Fruit fly (Drosophila melanogaster) whole organism, wandering third instar larva: Measurements from ENCODE around the gene Mkk4.

Source experiments
- CG32264 ChIP-seq: fragments of 200-800 bp; sonication (Bioruptor generic); optimal IDR thresholded peaks from 2 replicates; lab custom pipeline; 2016; ENCODE audit warnings: missing biosample characterization, missing genetic modification characterization
- CrebA ChIP-seq: fragments of 200-800 bp; sonication (Bioruptor generic); optimal IDR thresholded peaks from 2 replicates; lab custom pipeline; 2016; ENCODE audit warnings: missing biosample characterization, mild to moderate bottlenecking, missing genetic modification characterization, borderline replicate concordance
- Dfd ChIP-seq: fragments of >200 bp; optimal IDR thresholded peaks from 2 replicates; lab custom pipeline; 2017; ENCODE audit warnings: missing biosample characterization, missing genetic modification characterization
- Dif ChIP-seq: fragments of 200-275, 200-300 bp; sonication (Bioruptor generic); optimal IDR thresholded peaks from 2 replicates; lab custom pipeline; 2018; ENCODE audit warnings: missing biosample characterization, missing genetic modification characterization; ENCODE audit not compliant: partially characterized antibody
- Hnf4 ChIP-seq: fragments of 200-800 bp; sonication (Bioruptor generic); optimal IDR thresholded peaks from 2 replicates; lab custom pipeline; 2016; ENCODE audit warnings: missing biosample characterization, mild to moderate bottlenecking, missing genetic modification characterization
- Hr78 ChIP-seq: fragments of >200 bp; optimal IDR thresholded peaks from 2 replicates; lab custom pipeline; 2017; ENCODE audit warnings: missing biosample characterization, missing genetic modification characterization
- Mio ChIP-seq: sonication (Bioruptor generic); optimal IDR thresholded peaks from 2 replicates; lab custom pipeline; 2016; ENCODE audit warnings: missing biosample characterization, missing genetic modification characterization
- Myc ChIP-seq: fragments of >200 bp; optimal IDR thresholded peaks from 2 replicates; lab custom pipeline; 2017
- N ChIP-seq: fragments of >200 bp; optimal IDR thresholded peaks from 2 replicates; lab custom pipeline; 2018; ENCODE audit warnings: missing biosample characterization, missing external identifiers, missing genetic modification characterization
- OdsH ChIP-seq: fragments of 200-800 bp; sonication (Bioruptor generic); optimal IDR thresholded peaks from 2 replicates; lab custom pipeline; 2016; ENCODE audit warnings: missing biosample characterization, mild to moderate bottlenecking, missing genetic modification characterization
- Rel ChIP-seq, 2 experiments: fragments of 200-800 bp; sonication (Bioruptor generic) in 1 of 2; optimal IDR thresholded peaks; 2 replicates in 1 of 2; 3 replicates in 1 of 2; lab custom pipeline; 2016 to 2019; ENCODE audit warnings: mild to moderate bottlenecking in 2 of 2, missing biosample characterization in 2 of 2, missing genetic modification characterization in 2 of 2, moderate library complexity in 1 of 2
- Sp1 ChIP-seq: fragments of 200-800 bp; sonication (Bioruptor generic); optimal IDR thresholded peaks from 3 replicates; lab custom pipeline; 2019; ENCODE audit warnings: missing biosample characterization, mild to moderate bottlenecking, missing genetic modification characterization, moderate library complexity
- Vsx2 ChIP-seq: fragments of 200-300, 225-300 bp; sonication (Bioruptor generic); optimal IDR thresholded peaks from 2 replicates; lab custom pipeline; 2018; ENCODE audit warnings: missing biosample characterization, missing genetic modification characterization; ENCODE audit not compliant: partially characterized antibody
- br ChIP-seq: fragments of 200-800 bp; sonication (Bioruptor generic); optimal IDR thresholded peaks from 2 replicates; lab custom pipeline; 2016; ENCODE audit warnings: missing biosample characterization, missing genetic modification characterization
- brk ChIP-seq: fragments of 200-800 bp; sonication (Bioruptor generic); optimal IDR thresholded peaks from 2 replicates; lab custom pipeline; 2016; ENCODE audit warnings: missing biosample characterization, mild to moderate bottlenecking, missing genetic modification characterization
- dl ChIP-seq, 2 experiments: fragments of 175-275, 200-275 bp in 1 of 2; fragments of 200-275 bp in 1 of 2; sonication (Bioruptor generic); optimal IDR thresholded peaks; lab custom pipeline; 2018; ENCODE audit warnings: mild to moderate bottlenecking in 2 of 2, missing biosample characterization in 2 of 2, missing genetic modification characterization in 2 of 2, moderate library complexity in 2 of 2; ENCODE audit not compliant: partially characterized antibody in 2 of 2, insufficient read depth in 1 of 2
- dmrt93B ChIP-seq: fragments of 200-800 bp; sonication (Bioruptor generic); optimal IDR thresholded peaks from 2 replicates; lab custom pipeline; 2018; ENCODE audit warnings: missing biosample characterization, mild to moderate bottlenecking, missing genetic modification characterization
- dsf ChIP-seq: sonication (Bioruptor generic); optimal IDR thresholded peaks from 2 replicates; lab custom pipeline; 2016; ENCODE audit warnings: missing biosample characterization, missing genetic modification characterization, borderline replicate concordance
- ey ChIP-seq: fragments of 200-800 bp; sonication (Bioruptor generic); optimal IDR thresholded peaks from 2 replicates; lab custom pipeline; 2016; ENCODE audit warnings: missing biosample characterization, missing genetic modification characterization
- foxo ChIP-seq, 2 experiments: fragments of 200-800 bp; sonication (Bioruptor generic); optimal IDR thresholded peaks; 2 replicates in 1 of 2; 3 replicates in 1 of 2; lab custom pipeline; 2016 to 2017; ENCODE audit warnings: missing biosample characterization in 2 of 2, missing genetic modification characterization in 2 of 2
- fru ChIP-seq: fragments of 200-800 bp; sonication (Bioruptor generic); optimal IDR thresholded peaks from 3 replicates; lab custom pipeline; 2016; ENCODE audit warnings: missing biosample characterization, mild to moderate bottlenecking, missing genetic modification characterization
- h ChIP-seq: fragments of 200-800 bp; sonication (Bioruptor generic); optimal IDR thresholded peaks from 3 replicates; lab custom pipeline; 2016; ENCODE audit warnings: missing biosample characterization, mild to moderate bottlenecking, missing genetic modification characterization
- psq ChIP-seq: fragments of 200-800 bp; sonication (Bioruptor generic); optimal IDR thresholded peaks from 3 replicates; lab custom pipeline; 2017; ENCODE audit warnings: missing biosample characterization, mild to moderate bottlenecking, missing genetic modification characterization, moderate library complexity
- rgr ChIP-seq: fragments of 200-800 bp; sonication (Bioruptor generic); optimal IDR thresholded peaks from 3 replicates; lab custom pipeline; 2016; ENCODE audit warnings: missing biosample characterization, mild to moderate bottlenecking, missing genetic modification characterization
- sage ChIP-seq: fragments of 200-800 bp; sonication (Bioruptor generic); optimal IDR thresholded peaks from 2 replicates; lab custom pipeline; 2016; ENCODE audit warnings: missing biosample characterization, mild to moderate bottlenecking, missing genetic modification characterization
- woc ChIP-seq: sonication (Bioruptor generic); optimal IDR thresholded peaks from 2 replicates; lab custom pipeline; 2016; ENCODE audit warnings: missing biosample characterization, mild to moderate bottlenecking, missing genetic modification characterization

The Mkk4 gene

DNA sequence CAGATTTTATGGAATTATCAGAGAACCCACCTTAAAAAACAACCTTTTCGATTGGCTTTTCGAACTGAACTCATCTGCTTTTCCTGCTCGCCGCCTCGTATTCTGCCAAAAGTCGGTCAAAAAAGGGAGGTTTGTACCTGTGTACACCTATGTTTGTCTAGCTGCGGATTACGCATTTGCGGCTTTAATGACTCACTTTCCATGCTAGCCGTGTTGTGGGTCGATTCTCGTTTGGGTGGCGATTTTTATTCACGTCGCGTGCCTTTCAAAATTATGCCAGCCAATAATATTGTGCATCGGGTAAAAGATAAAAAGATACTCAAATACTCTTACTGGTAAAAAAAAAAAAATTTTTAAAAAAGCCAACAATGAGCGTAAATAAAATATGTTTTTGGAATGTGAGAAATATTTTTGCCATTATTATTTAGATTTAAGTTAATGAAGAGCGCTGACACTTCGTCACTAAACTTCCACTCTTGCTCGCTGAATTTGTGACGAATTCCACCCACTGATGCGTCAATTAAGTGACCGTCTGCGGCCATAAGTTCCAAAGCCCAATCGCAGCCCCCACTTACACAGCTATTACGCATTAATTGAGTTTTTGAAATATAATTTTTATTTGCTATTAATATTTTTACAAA is 4.9 kb downstream of the Mkk4 start, which contains the start of gene Cyp313b1:
TSS of gene Cyp313b1 (minus strand) at position 71 of the 641 bp plus-strand sequence.
- TF ChIP-seq Dif (GFP tag; lab: Kevin White, UChicago) (no peak), h (GFP tag; lab: Kevin White, UChicago) (peak; percentile 24)

- TF ChIP-seq CG32264 (GFP tag; lab: Kevin White, UChicago) (no peak), br (GFP tag; lab: Kevin White, UChicago) (no peak), N (GFP tag; lab: Kevin White, UChicago) (no peak), dsf (no peak), fru (GFP tag; lab: Kevin White, UChicago) (no peak), brk (GFP tag; lab: Kevin White, UChicago) (peak; percentile 23), Rel (GFP tag; optimal IDR thresholded peaks at IDR 0.05; lab: Kevin White, UChicago) (no peak), Rel (tag; optimal IDR thresholded peaks at IDR 0.05; lab: Kevin White, UChicago) (no peak), Hnf4 (GFP tag; lab: Kevin White, UChicago) (no peak), rgr (GFP tag; lab: Kevin White, UChicago) (no peak)
Observed at dm6 chr3R:8642376-8642966, 8.1 kb downstream of the Mkk4 start.

DNA sequence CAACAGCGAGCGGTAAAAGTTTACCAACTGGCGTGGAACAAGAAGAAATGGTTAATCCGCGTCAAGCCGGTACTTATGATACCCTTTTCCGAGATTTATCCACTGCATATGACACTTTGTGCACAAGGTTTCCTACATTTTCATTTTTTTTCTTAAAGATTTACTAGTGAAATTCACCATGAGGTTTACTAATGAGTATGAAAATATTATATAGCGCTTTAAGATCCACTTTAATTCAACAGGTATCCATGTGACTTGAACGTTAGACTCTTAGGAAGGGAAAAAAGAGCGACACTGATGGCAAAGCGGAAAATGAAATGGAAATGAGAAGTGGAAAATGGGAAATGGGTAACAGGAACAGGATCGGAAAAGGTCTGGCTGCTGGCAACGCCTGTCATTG is 12.0 kb downstream of the Mkk4 start:
- TF ChIP-seq Sp1 (GFP tag; lab: Kevin White, UChicago) (no peak), dmrt93B (GFP tag; lab: Kevin White, UChicago) (no peak), rgr (GFP tag; lab: Kevin White, UChicago) (no peak)

DNA sequence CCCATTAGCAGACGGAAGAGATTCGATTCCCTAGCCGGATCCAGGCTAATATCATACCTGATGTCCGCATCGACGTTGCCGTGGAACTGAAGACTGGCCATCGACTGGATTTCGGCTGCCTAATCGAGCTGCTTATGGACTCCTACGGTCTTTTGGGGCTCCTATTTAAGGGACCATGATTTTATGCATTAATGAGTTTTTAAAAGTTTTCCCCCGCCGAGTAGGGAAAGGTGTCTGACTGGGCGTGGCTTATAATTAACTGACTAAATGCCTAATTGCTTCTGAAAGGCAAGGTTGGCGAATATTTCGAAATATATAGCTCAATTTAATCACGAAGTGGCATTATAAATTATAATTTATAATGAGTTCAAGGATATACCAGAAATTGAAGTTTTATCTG is 14.8 kb downstream of the Mkk4 start, which contains the start of gene Or85e:
TSS of gene Or85e (minus strand) at position 101 of the 400 bp plus-strand sequence.
- TF ChIP-seq sage (GFP tag; lab: Kevin White, UChicago): no peak
- TF ChIP-seq dl (GFP tag; optimal IDR thresholded peaks at IDR 0.05; lab: Kevin White, UChicago; ENCODE audit: insufficient read depth in 1 of 2, partially characterized antibody in 2 of 2): no peak
- no peak for TF ChIP-seq Mio (GFP tag; lab: Kevin White, UChicago)
- TF ChIP-seq CrebA (GFP tag; lab: Kevin White, UChicago): no peak
- TF ChIP-seq Sp1 (GFP tag; lab: Kevin White, UChicago): no peak
- TF ChIP-seq Dif (GFP tag; lab: Kevin White, UChicago): no peak
- TF ChIP-seq dmrt93B (GFP tag; lab: Kevin White, UChicago): no peak
- TF ChIP-seq h (GFP tag; lab: Kevin White, UChicago): no peak
- TF ChIP-seq N (GFP tag; lab: Kevin White, UChicago): no peak
- no peak for TF ChIP-seq foxo (GFP tag; optimal IDR thresholded peaks at IDR 0.05; lab: Kevin White, UChicago)
- TF ChIP-seq Vsx2 (GFP tag; lab: Kevin White, UChicago): no peak
- TF ChIP-seq OdsH (GFP tag; lab: Kevin White, UChicago): no peak
- TF ChIP-seq brk (GFP tag; lab: Kevin White, UChicago): no peak
- no peak for TF ChIP-seq woc (GFP tag; lab: Kevin White, UChicago)
- no peak for TF ChIP-seq Myc (lab: Kevin White, UChicago)
- TF ChIP-seq psq (GFP tag; lab: Kevin White, UChicago): no peak
- no peak for TF ChIP-seq Hr78
- TF ChIP-seq, all 38 proteins: peak for 0

- TF ChIP-seq rgr (GFP tag; lab: Kevin White, UChicago) (no peak), fru (GFP tag; lab: Kevin White, UChicago) (no peak), CrebA (GFP tag; lab: Kevin White, UChicago) (no peak), ey (GFP tag; lab: Kevin White, UChicago) (no peak), Mio (GFP tag; lab: Kevin White, UChicago) (no peak), Rel (GFP tag; optimal IDR thresholded peaks at IDR 0.05; lab: Kevin White, UChicago) (no peak), Rel (tag; optimal IDR thresholded peaks at IDR 0.05; lab: Kevin White, UChicago) (no peak), Dfd (GFP tag; lab: Kevin White, UChicago) (peak; percentile 80)
Observed at dm6 chr3R:8620737-8621136, 29.9 kb downstream of the Mkk4 start.
